Worm (Caenorhabditis elegans): Measurements from ENCODE around the gene F53A3.1.

DNA sequence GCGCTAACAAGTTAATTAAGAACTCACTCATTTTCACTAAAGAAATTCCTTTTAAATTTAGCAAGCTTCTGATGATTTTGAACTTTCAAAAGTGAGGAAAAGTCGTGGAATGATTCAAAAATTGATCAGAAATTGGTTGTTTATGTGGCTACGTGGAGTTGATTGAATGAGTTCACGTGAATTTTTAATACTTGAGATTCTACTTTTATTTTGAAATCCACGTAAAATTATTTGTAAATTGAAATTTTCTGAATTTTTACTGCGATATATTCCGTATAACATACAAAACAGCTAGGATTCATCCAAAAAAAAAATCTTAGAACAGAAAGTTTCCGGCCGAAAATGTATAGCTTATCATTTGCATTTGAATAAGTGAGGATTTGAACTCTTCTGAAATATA is 26.4 kb upstream of the F53A3.1 start, which contains the start of gene moa-1:
- no peak for TF ChIP-seq akir-1 (GFP tag; optimal IDR thresholded peaks at IDR 0.05)
- no peak for TF ChIP-seq zfh-2 (GFP tag; conservative IDR thresholded peaks at IDR 0.05)
- no peak for TF ChIP-seq ekl-4 (GFP tag; IDR thresholded peaks at IDR 0.05)
- TF ChIP-seq hmg-1.2 (GFP tag; IDR thresholded peaks at IDR 0.05) = no peak
- no peak for TF ChIP-seq ztf-3 (GFP tag; optimal IDR thresholded peaks at IDR 0.05)
- no peak for TF ChIP-seq hsf-1 (GFP tag; IDR thresholded peaks at IDR 0.05)
- no peak for TF ChIP-seq B0019.2 (GFP tag; conservative IDR thresholded peaks at IDR 0.05)
- TF ChIP-seq lin-40 (tag; optimal IDR thresholded peaks at IDR 0.05) = no peak
- TF ChIP-seq F22D6.2 (tag; optimal IDR thresholded peaks at IDR 0.05) = no peak
- no peak for TF ChIP-seq ama-1 (optimal IDR thresholded peaks at IDR 0.05)
- no peak for TF ChIP-seq ama-1 (GFP tag; optimal IDR thresholded peaks at IDR 0.05)
- no peak for TF ChIP-seq ztf-6 (GFP tag; IDR thresholded peaks at IDR 0.05)
- TF ChIP-seq attf-3 (GFP tag; conservative IDR thresholded peaks at IDR 0.05) = no peak
- no peak for TF ChIP-seq die-1 (tag; optimal IDR thresholded peaks at IDR 0.05)
